Worm (Caenorhabditis elegans) whole organism, L1 larva: ENCODE data around the gene max-2.
A peak's percentile ranks its signal among the peaks of the same experiment; 100 is the strongest.

Experiments
- C04F5.9 ChIP-seq: sonication (generic microtip); optimal IDR thresholded peaks from 2 replicates; lab custom pipeline; 2016; ENCODE audit warnings: missing genetic modification characterization, missing compliant biosample characterization
- C16A3.4 ChIP-seq: fragments of 150-350 bp; optimal IDR thresholded peaks from 2 replicates; lab custom pipeline; 2014; ENCODE audit warnings: missing biosample characterization, missing genetic modification characterization
- C34B4.2 ChIP-seq: sonication (generic microtip); optimal IDR thresholded peaks from 2 replicates; lab custom pipeline; 2017; ENCODE audit warnings: mild to moderate bottlenecking, missing genetic modification characterization, missing compliant biosample characterization
- F16B12.6 ChIP-seq: fragments of 150-350 bp; optimal IDR thresholded peaks from 2 replicates; lab custom pipeline; 2014; ENCODE audit warnings: missing biosample characterization, missing genetic modification characterization
- alr-1 ChIP-seq: fragments of 200-800 bp; sonication (Bioruptor generic); optimal IDR thresholded peaks from 2 replicates; lab custom pipeline; 2018; ENCODE audit warnings: borderline replicate concordance, mild to moderate bottlenecking, missing genetic modification characterization, missing compliant biosample characterization
- blmp-1 ChIP-seq: fragments of 150-350 bp; optimal IDR thresholded peaks from 2 replicates; lab custom pipeline; 2014; ENCODE audit warnings: missing biosample characterization, missing genetic modification characterization
- ceh-88 ChIP-seq: fragments of 200-800 bp; sonication (Bioruptor generic); IDR thresholded peaks from 2 replicates; pipeline ENCODE4 v1.3.6; 2022; ENCODE audit warnings: missing genetic modification characterization, missing compliant biosample characterization
- ceh-90 ChIP-seq: sonication (generic microtip); optimal IDR thresholded peaks from 2 replicates; lab custom pipeline; 2016; ENCODE audit warnings: missing genetic modification characterization, missing compliant biosample characterization
- ces-1 ChIP-seq: fragments of 150-350 bp; optimal IDR thresholded peaks from 2 replicates; lab custom pipeline; 2014; ENCODE audit warnings: missing biosample characterization, missing genetic modification reagents, missing genetic modification characterization
- dpl-1 ChIP-seq, 3 experiments: fragments of 150-350 bp in 2 of 3; sonication (generic microtip) in 1 of 3; optimal IDR thresholded peaks; 2 replicates each; lab custom pipeline; 2014 to 2017; ENCODE audit warnings: missing biosample characterization in 3 of 3, missing genetic modification characterization in 3 of 3, missing genetic modification reagents in 3 of 3
- efl-1 ChIP-seq, 4 experiments: fragments of 150-350 bp; optimal IDR thresholded peaks in 3 of 4; peaks in 1 of 4; 1 replicate in 1 of 4; 2 replicates in 3 of 4; lab custom pipeline; 2014; ENCODE audit warnings: missing biosample characterization in 2 of 4, missing genetic modification characterization in 2 of 4, missing genetic modification reagents in 2 of 4
- elt-2 ChIP-seq: sonication (generic microtip); optimal IDR thresholded peaks from 2 replicates; lab custom pipeline; 2016; ENCODE audit warnings: missing genetic modification characterization, mild to moderate bottlenecking, inconsistent platforms, missing compliant biosample characterization, missing genetic modification reagents
- elt-3 ChIP-seq, 6 experiments: fragments of 150-350 bp in 1 of 6; sonication (generic microtip); optimal IDR thresholded peaks; 2 replicates each; lab custom pipeline; 2017 to 2018; ENCODE audit warnings: missing biosample characterization in 6 of 6, missing genetic modification characterization in 6 of 6, inconsistent platforms in 1 of 6
- hpl-2 ChIP-seq: fragments of 150-350 bp; optimal IDR thresholded peaks from 2 replicates; lab custom pipeline; 2014; ENCODE audit warnings: missing biosample characterization, missing genetic modification reagents, missing genetic modification characterization
- isw-1 ChIP-seq: fragments of 200-800 bp; sonication (Bioruptor generic); IDR thresholded peaks from 2 replicates; pipeline ENCODE4 v1.3.6; 2022; ENCODE audit warnings: missing genetic modification characterization, missing compliant biosample characterization
- lin-13 ChIP-seq: fragments of 150-350 bp; optimal IDR thresholded peaks from 2 replicates; lab custom pipeline; 2014; ENCODE audit warnings: missing biosample characterization, missing genetic modification reagents, missing genetic modification characterization
- lin-14 ChIP-seq: fragments of 200-800 bp; sonication (Bioruptor generic); optimal IDR thresholded peaks from 2 replicates; lab custom pipeline; 2018; ENCODE audit warnings: mild to moderate bottlenecking, missing genetic modification characterization, moderate library complexity, missing compliant biosample characterization
- lin-15B ChIP-seq: fragments of 150-350 bp; sonication (generic microtip); optimal IDR thresholded peaks from 3 replicates; lab custom pipeline; 2014; ENCODE audit warnings: missing biosample characterization, missing genetic modification characterization
- lin-35 ChIP-seq, 2 experiments: fragments of 150-350 bp; optimal IDR thresholded peaks; 2 replicates each; lab custom pipeline; 2014; ENCODE audit warnings: missing biosample characterization in 2 of 2, missing genetic modification characterization in 2 of 2, missing genetic modification reagents in 2 of 2
- lir-3 ChIP-seq: sonication (generic microtip); optimal IDR thresholded peaks from 2 replicates; lab custom pipeline; 2016; ENCODE audit warnings: mild to moderate bottlenecking, missing genetic modification characterization, moderate library complexity, missing compliant biosample characterization; ENCODE audit not compliant: poor library complexity
- lsy-2 ChIP-seq, 2 experiments: fragments of 150-350 bp; optimal IDR thresholded peaks; 2 replicates each; lab custom pipeline; 2014; ENCODE audit warnings: missing biosample characterization in 2 of 2, missing genetic modification characterization in 2 of 2
- mdl-1 ChIP-seq, 2 experiments: fragments of 150-350 bp; optimal IDR thresholded peaks; 2 replicates each; lab custom pipeline; 2014 to 2017; ENCODE audit warnings: missing biosample characterization in 2 of 2, missing genetic modification characterization in 2 of 2, inconsistent platforms in 1 of 2
- mep-1 ChIP-seq: fragments of 150-350 bp; optimal IDR thresholded peaks from 2 replicates; lab custom pipeline; 2014; ENCODE audit warnings: missing biosample characterization, missing genetic modification characterization
- nhr-11 ChIP-seq: fragments of 150-350 bp; optimal IDR thresholded peaks from 2 replicates; lab custom pipeline; 2014; ENCODE audit warnings: missing biosample characterization, missing genetic modification characterization
- nhr-19 ChIP-seq: fragments of 200-800 bp; sonication (Bioruptor generic); conservative IDR thresholded peaks from 2 replicates; pipeline ENCODE4 v1.3.6; 2022; ENCODE audit warnings: missing genetic modification characterization, missing compliant biosample characterization
- nhr-20 ChIP-seq: sonication (generic microtip); optimal IDR thresholded peaks from 2 replicates; lab custom pipeline; 2016; ENCODE audit warnings: mild to moderate bottlenecking, missing genetic modification characterization, missing compliant biosample characterization
- nhr-237 ChIP-seq: fragments of 150-350 bp; optimal IDR thresholded peaks from 2 replicates; lab custom pipeline; 2014; ENCODE audit warnings: missing biosample characterization, missing genetic modification characterization
- nhr-47 ChIP-seq: sonication (generic microtip); optimal IDR thresholded peaks from 2 replicates; lab custom pipeline; 2016; ENCODE audit warnings: mild to moderate bottlenecking, missing genetic modification characterization, moderate library complexity, missing compliant biosample characterization
- nhr-71 ChIP-seq: sonication (generic microtip); optimal IDR thresholded peaks from 2 replicates; lab custom pipeline; 2016; ENCODE audit warnings: mild to moderate bottlenecking, missing genetic modification characterization, moderate library complexity, missing compliant biosample characterization
- nhr-84 ChIP-seq: sonication (generic microtip); optimal IDR thresholded peaks from 2 replicates; lab custom pipeline; 2017; ENCODE audit warnings: missing biosample characterization, missing genetic modification characterization
- nhr-85 ChIP-seq: sonication (generic microtip); peaks from one replicate; lab custom pipeline; 2016; ENCODE audit warnings: missing genetic modification characterization, inconsistent platforms, missing compliant biosample characterization
- snu-23 ChIP-seq: sonication (generic microtip); optimal IDR thresholded peaks from 2 replicates; lab custom pipeline; 2016; ENCODE audit warnings: missing genetic modification characterization, missing compliant biosample characterization
- unc-130 ChIP-seq: fragments of 150-350 bp; optimal IDR thresholded peaks from 2 replicates; lab custom pipeline; 2017; ENCODE audit warnings: missing biosample characterization, missing genetic modification characterization, inconsistent platforms
- unc-86 ChIP-seq: sonication (generic microtip); optimal IDR thresholded peaks from 2 replicates; lab custom pipeline; 2016; ENCODE audit warnings: missing genetic modification characterization, missing compliant biosample characterization
- unc-98 ChIP-seq: fragments of 200-800 bp; sonication (Bioruptor generic); IDR thresholded peaks from 2 replicates; pipeline ENCODE4 v1.3.6; 2022; ENCODE audit warnings: missing genetic modification characterization, missing compliant biosample characterization
- xbp-1 ChIP-seq: sonication (generic microtip); optimal IDR thresholded peaks from 2 replicates; lab custom pipeline; 2016; ENCODE audit warnings: missing genetic modification characterization, missing compliant biosample characterization
- zag-1 ChIP-seq: fragments of 150-350 bp; optimal IDR thresholded peaks from 2 replicates; lab custom pipeline; 2014; ENCODE audit warnings: missing biosample characterization, missing genetic modification characterization
- zip-4 ChIP-seq: fragments of 200-800 bp; sonication (Bioruptor generic); optimal IDR thresholded peaks from 2 replicates; lab custom pipeline; 2018; ENCODE audit warnings: mild to moderate bottlenecking, missing genetic modification characterization, moderate library complexity, missing compliant biosample characterization
- ztf-11 ChIP-seq, 2 experiments: sonication (generic microtip); optimal IDR thresholded peaks; 2 replicates each; lab custom pipeline; 2016 to 2017; ENCODE audit warnings: missing genetic modification characterization in 2 of 2, missing biosample characterization in 1 of 2, missing compliant biosample characterization in 1 of 2
- ztf-4 ChIP-seq: fragments of 150-350 bp; optimal IDR thresholded peaks from 2 replicates; lab custom pipeline; 2014; ENCODE audit warnings: missing biosample characterization, missing genetic modification characterization

The max-2 gene

ce11 chrII:13004160-13004871 lies 21.3 kb downstream of the max-2 start:
- TF ChIP-seq elt-3 (tag; optimal IDR thresholded peaks at IDR 0.05; lab: Kevin White, UChicago), result peak in 5 of 6 experiments; percentile 23 to 79 (median 42)
- TF ChIP-seq lin-14 (GFP tag; lab: Kevin White, UChicago), result peak; percentile 63
- TF ChIP-seq C16A3.4, result peak; percentile 47
- peak in 1 of 2 experiments; percentile 53 for TF ChIP-seq lsy-2 (tag; optimal IDR thresholded peaks at IDR 0.05; lab: Kevin White, UChicago)
- TF ChIP-seq lin-13 (GFP tag; lab: Kevin White, UChicago), result peak; percentile 1
- TF ChIP-seq blmp-1 (tag; lab: Kevin White, UChicago), result peak; percentile 88
- no peak for TF ChIP-seq nhr-237 (tag; lab: Kevin White, UChicago)
- no peak for TF ChIP-seq ztf-11 (tag; optimal IDR thresholded peaks at IDR 0.05; lab: Kevin White, UChicago)
- TF ChIP-seq dpl-1 (GFP tag; optimal IDR thresholded peaks at IDR 0.05; lab: Kevin White, UChicago), result peak in 1 of 3 experiments; percentile 2
- peak; percentile 89 for TF ChIP-seq nhr-85
- TF ChIP-seq nhr-20 (tag; lab: Kevin White, UChicago), result peak; percentile 28
- no peak for TF ChIP-seq unc-130 (tag; lab: Kevin White, UChicago)
- no peak for TF ChIP-seq xbp-1
- TF ChIP-seq ztf-4, result no peak
- no peak for TF ChIP-seq ceh-88 (GFP tag; lab: Robert Waterston, UW)
- peak; percentile 37 for TF ChIP-seq nhr-71
- TF ChIP-seq nhr-47 (tag; lab: Kevin White, UChicago), result no peak
- TF ChIP-seq lin-35 (GFP tag; optimal IDR thresholded peaks at IDR 0.05; lab: Kevin White, UChicago), result peak in 1 of 2 experiments; percentile 1
- TF ChIP-seq nhr-11 (tag; lab: Kevin White, UChicago), result no peak
- no peak for TF ChIP-seq C04F5.9 (tag; lab: Kevin White, UChicago)
- TF ChIP-seq snu-23 (GFP tag; lab: Kevin White, UChicago), result peak; percentile 17
- peak; percentile 42 for TF ChIP-seq elt-2
- TF ChIP-seq nhr-84, result no peak
- no peak for TF ChIP-seq lir-3 (tag; lab: Kevin White, UChicago)
- TF ChIP-seq ceh-90 (tag; lab: Kevin White, UChicago), result no peak

DNA sequence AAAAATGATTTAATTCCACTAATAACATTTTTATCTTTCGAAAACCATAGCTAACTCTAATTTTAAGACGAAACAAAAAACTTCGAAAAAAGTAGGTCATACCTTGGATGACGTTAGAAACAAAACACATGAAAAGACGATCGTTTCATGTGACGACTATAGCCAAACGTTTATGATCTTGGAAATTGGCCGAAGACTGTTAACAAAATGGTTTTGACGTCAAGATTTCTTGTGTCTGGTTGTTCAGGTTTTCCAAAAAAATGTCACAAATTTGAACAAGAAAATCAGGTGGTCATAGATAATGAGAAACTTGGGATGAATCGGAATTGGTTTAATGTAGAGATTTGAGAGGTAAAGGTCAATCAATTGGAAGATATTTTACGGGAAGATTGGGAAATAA lies 22.4 kb downstream of the max-2 start:
- TF ChIP-seq unc-98 (GFP tag; lab: Robert Waterston, UW) (no peak), ceh-90 (tag; lab: Kevin White, UChicago) (no peak), nhr-20 (tag; lab: Kevin White, UChicago) (peak; percentile 27), elt-3 (tag; optimal IDR thresholded peaks at IDR 0.05; lab: Kevin White, UChicago) (peak in 1 of 6 experiments; percentile 48), zag-1 (no peak), unc-86 (no peak), efl-1 (optimal IDR thresholded peaks at IDR 0.05; lab: Kevin White, UChicago) (no peak), efl-1 (GFP tag; optimal IDR thresholded peaks at IDR 0.05 in 1 of 2; lab: Kevin White, UChicago) (peak in 1 of 2 experiments; percentile 94), nhr-71 (no peak), blmp-1 (tag; lab: Kevin White, UChicago) (peak; percentile 52), nhr-85 (peak; percentile 66), mdl-1 (tag; optimal IDR thresholded peaks at IDR 0.05; lab: Kevin White, UChicago) (peak in 1 of 2 experiments; percentile 3)

ce11 chrII:13000753-13001152 lies 24.9 kb downstream of the max-2 start, which contains the start of gene Y38F1A.8:
Gene Y38F1A.8, minus strand, starts transcription at chrII:13000853.
- TF ChIP-seq unc-86 (no peak), nhr-85 (peak; percentile 26)

- TF ChIP-seq isw-1 (GFP tag; lab: Robert Waterston, UW) (no peak), snu-23 (GFP tag; lab: Kevin White, UChicago) (no peak), F16B12.6 (tag; lab: Kevin White, UChicago) (no peak), hpl-2 (GFP tag; lab: Kevin White, UChicago) (no peak), lir-3 (tag; lab: Kevin White, UChicago) (no peak), nhr-85 (no peak), C34B4.2 (tag; lab: Kevin White, UChicago) (no peak), ceh-90 (tag; lab: Kevin White, UChicago) (no peak), mep-1 (tag; lab: Kevin White, UChicago) (no peak), mdl-1 (tag; optimal IDR thresholded peaks at IDR 0.05; lab: Kevin White, UChicago) (no peak), alr-1 (tag; lab: Kevin White, UChicago) (no peak), nhr-237 (tag; lab: Kevin White, UChicago) (no peak), ces-1 (GFP tag; lab: Kevin White, UChicago) (no peak), lin-15B (tag; lab: Kevin White, UChicago) (no peak), zip-4 (GFP tag; lab: Kevin White, UChicago) (no peak), dpl-1 (GFP tag; optimal IDR thresholded peaks at IDR 0.05; lab: Kevin White, UChicago) (no peak), unc-86 (no peak), nhr-19 (GFP tag; lab: Robert Waterston, UW) (no peak)
Measured at ce11 chrII:12997413-12997812, 28.2 kb downstream of the max-2 start, which contains the start of gene Y38F1A.7. Gene Y38F1A.7, minus strand, starts transcription at chrII:12997804.
